Fruit fly (Drosophila melanogaster): ENCODE data around the gene SdicA.
A peak's percentile ranks its signal among the peaks of the same experiment; 100 is the strongest.

SdicA gene

DNA sequence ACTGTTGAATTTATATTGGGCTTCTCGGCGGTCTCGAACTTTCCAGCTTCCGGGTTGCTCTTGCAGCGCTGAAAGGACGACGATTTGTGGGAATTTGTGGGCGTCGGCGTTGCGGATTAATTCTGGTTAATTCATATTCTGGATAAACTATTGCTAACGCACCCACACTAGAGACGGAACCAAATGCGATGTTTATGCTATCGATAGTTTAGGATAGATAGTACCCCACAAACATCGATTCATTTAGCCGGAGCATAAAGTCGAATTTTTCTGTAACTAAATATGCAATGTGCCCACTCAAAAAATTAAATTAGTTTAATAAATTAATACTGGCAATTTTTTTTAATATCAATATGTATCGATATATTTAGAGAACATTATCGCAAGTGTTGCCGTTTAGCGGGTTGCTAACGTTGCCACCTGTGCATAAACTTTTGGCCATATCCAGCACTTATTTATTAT lies 42.0 kb downstream of the SdicA start, which contains the start of gene Rab35 (continued):
- TF ChIP-seq Dref (GFP tag; IDR thresholded peaks at IDR 0.05) (peak; percentile 77), CG9932 (GFP tag; IDR thresholded peaks at IDR 0.05) (peak; percentile 60), mam (GFP tag; optimal IDR thresholded peaks at IDR 0.05) (peak; percentile 37), sens-2 (GFP tag; IDR thresholded peaks at IDR 0.05) (no peak), CG34376 (GFP tag; optimal IDR thresholded peaks at IDR 0.05) (no peak), Dbx (GFP tag; IDR thresholded peaks at IDR 0.05) (peak; percentile 41; the same call in 1 of the 3 replicates), MTF-1 (GFP tag; optimal IDR thresholded peaks at IDR 0.05; ENCODE audit: borderline replicate concordance) (no peak), CG17361 (GFP tag; IDR thresholded peaks at IDR 0.05) (0 out of 3 replicates have a peak, but pooled peaks have one; percentile 27), Scr (GFP tag; IDR thresholded peaks at IDR 0.05; ENCODE audit: partially characterized antibody) (peak; percentile 96), ara (GFP tag; IDR thresholded peaks at IDR 0.05) (no peak), nerfin-2 (GFP tag; IDR thresholded peaks at IDR 0.05; ENCODE audit: partially characterized antibody) (peak; percentile 91), CG2678 (tag; optimal IDR thresholded peaks at IDR 0.05) (peak; percentile 4), inv (GFP tag; IDR thresholded peaks at IDR 0.05; ENCODE audit: partially characterized antibody) (peak; percentile 95), CG4820 (GFP tag; optimal IDR thresholded peaks at IDR 0.05) (peak; percentile 11), gfzf (GFP tag; optimal IDR thresholded peaks at IDR 0.05) (peak; percentile 4), vnd (GFP tag; IDR thresholded peaks at IDR 0.05; ENCODE audit: partially characterized antibody) (peak; percentile 94), CG8290 (GFP tag; optimal IDR thresholded peaks at IDR 0.05) (peak; percentile 38), CG8290 (tag; optimal IDR thresholded peaks at IDR 0.05) (no peak), Ets97D (GFP tag; optimal IDR thresholded peaks at IDR 0.05) (peak; percentile 44), CG2129 (GFP tag; IDR thresholded peaks at IDR 0.05; ENCODE audit: partially characterized antibody) (peak; percentile 94), mld (GFP tag; IDR thresholded peaks at IDR 0.05; ENCODE audit: partially characterized antibody) (peak; percentile 74; the same call in 2 of the 3 replicates), Six4 (GFP tag; optimal IDR thresholded peaks at IDR 0.05) (no peak), CG33557 (GFP tag; optimal IDR thresholded peaks at IDR 0.05) (no peak), CG18476 (GFP tag; optimal IDR thresholded peaks at IDR 0.05) (peak; percentile 28), ems (GFP tag; optimal IDR thresholded peaks at IDR 0.05) (peak; percentile 6), sob (GFP tag; IDR thresholded peaks at IDR 0.05) (peak; percentile 5; the same call in 1 of the 2 replicates), HLH4C (GFP tag; IDR thresholded peaks at IDR 0.05; ENCODE audit: partially characterized antibody) (peak; percentile 92), CG2116 (GFP tag; optimal IDR thresholded peaks at IDR 0.05) (peak; percentile 89), CG17359 (tag; optimal IDR thresholded peaks at IDR 0.05) (peak; percentile 46), CG42726 (GFP tag; IDR thresholded peaks at IDR 0.05; ENCODE audit: partially characterized antibody) (peak; percentile 84; the same call in 1 of the 2 replicates), Xbp1 (GFP tag; optimal IDR thresholded peaks at IDR 0.05) (peak; percentile 31), gt (GFP tag; IDR thresholded peaks at IDR 0.05) (no peak), Bgb (GFP tag; IDR thresholded peaks at IDR 0.05; ENCODE audit: partially characterized antibody) (peak; percentile 91), toy (GFP tag; IDR thresholded peaks at IDR 0.05) (no peak), CG17612 (GFP tag; IDR thresholded peaks at IDR 0.05) (no peak), CG2712 (tag; optimal IDR thresholded peaks at IDR 0.05) (peak; percentile 37), knrl (GFP tag; IDR thresholded peaks at IDR 0.05; ENCODE audit: partially characterized antibody) (peak; percentile 96), Med (GFP tag) (peak; percentile 66), bbx (GFP tag; IDR thresholded peaks at IDR 0.05; ENCODE audit: partially characterized antibody) (peak; percentile 88), Ets65A (GFP tag) (peak; percentile 57), zen (tag; optimal IDR thresholded peaks at IDR 0.05) (peak; percentile 33), Max (GFP tag; optimal IDR thresholded peaks at IDR 0.05) (peak; percentile 19), Rx (GFP tag; IDR thresholded peaks at IDR 0.05) (no peak), CG13424 (tag; optimal IDR thresholded peaks at IDR 0.05) (peak; percentile 1), CG4617 (GFP tag; optimal IDR thresholded peaks at IDR 0.05; ENCODE audit: borderline replicate concordance) (peak; percentile 84), crc (GFP tag; optimal IDR thresholded peaks at IDR 0.05) (no peak), Gug (GFP tag; IDR thresholded peaks at IDR 0.05) (peak; percentile 25; the same call in 1 of the 4 replicates), CG11504 (tag; optimal IDR thresholded peaks at IDR 0.05) (peak; percentile 27), CG3847 (GFP tag; IDR thresholded peaks at IDR 0.05) (peak; percentile 64), az2 (GFP tag; optimal IDR thresholded peaks at IDR 0.05) (peak; percentile 5)

Measured in whole organism, embryonic.